Fruit fly (Drosophila melanogaster): ENCODE data around the gene CG7272.
A peak's percentile ranks its signal among the peaks of the same experiment; 100 is the strongest.

DNA sequence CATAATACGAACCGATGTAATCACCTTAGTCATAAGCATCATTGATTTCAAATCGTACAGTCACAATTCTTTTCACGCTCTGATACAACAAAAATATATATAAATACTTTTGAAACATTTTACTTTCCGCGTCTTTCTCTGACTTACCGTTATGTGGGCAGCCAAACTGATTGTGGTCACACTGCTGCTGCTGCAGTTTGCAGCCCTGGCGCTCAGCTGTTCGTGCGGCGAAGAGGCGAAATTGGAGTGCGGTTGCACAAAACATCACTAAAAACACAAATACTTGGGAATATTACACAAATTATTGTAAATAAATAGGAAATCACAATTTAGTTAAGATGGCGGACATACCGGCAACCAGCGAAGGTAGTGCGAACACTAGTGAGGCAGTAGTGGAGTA is 8.7 kb downstream of the CG7272 start, which contains the start of the genes gdl and gdl-ORF39:
- TF ChIP-seq cnc (optimal IDR thresholded peaks at IDR 0.05) (no peak), toe (GFP tag; optimal IDR thresholded peaks at IDR 0.05) (no peak), cic (GFP tag; optimal IDR thresholded peaks at IDR 0.05) (no peak), CG12768 (GFP tag; optimal IDR thresholded peaks at IDR 0.05) (no peak), bab1 (GFP tag; optimal IDR thresholded peaks at IDR 0.05) (peak; percentile 54), pad (GFP tag; optimal IDR thresholded peaks at IDR 0.05) (no peak), Mnt (GFP tag; optimal IDR thresholded peaks at IDR 0.05) (peak; percentile 54), kay (GFP tag; ENCODE audit: borderline replicate concordance) (no peak), Hr96 (GFP tag; optimal IDR thresholded peaks at IDR 0.05) (no peak), CG5204 (GFP tag; optimal IDR thresholded peaks at IDR 0.05) (no peak), CG7045 (GFP tag; optimal IDR thresholded peaks at IDR 0.05) (no peak), CG11617 (GFP tag; optimal IDR thresholded peaks at IDR 0.05) (no peak)
